Fruit fly (Drosophila melanogaster) whole organism, adult: ENCODE results near the gene CG4291.

Source experiments
- CG11617 ChIP-seq: fragments of 200-800 bp; sonication (Bioruptor generic); optimal IDR thresholded peaks from 2 replicates; lab custom pipeline; 2017; ENCODE audit warnings: mild to moderate bottlenecking, missing biosample characterization, missing genetic modification reagents, missing genetic modification characterization
- CG12768 ChIP-seq: fragments of 200-800 bp; sonication (Bioruptor generic); optimal IDR thresholded peaks from 2 replicates; lab custom pipeline; 2017; ENCODE audit warnings: missing biosample characterization, missing genetic modification characterization, mild to moderate bottlenecking, moderate library complexity, missing genetic modification reagents
- CG14711 ChIP-seq: fragments of 200-800 bp; sonication (Bioruptor generic); optimal IDR thresholded peaks from 2 replicates; lab custom pipeline; 2018; ENCODE audit warnings: missing biosample characterization, mild to moderate bottlenecking, missing genetic modification characterization, moderate library complexity
- CG1620 ChIP-seq: fragments of 200-800 bp; sonication (Bioruptor generic); optimal IDR thresholded peaks from 2 replicates; lab custom pipeline; 2016; ENCODE audit warnings: missing biosample characterization, missing genetic modification characterization
- CG33017 ChIP-seq: fragments of 200-800 bp; sonication (Bioruptor generic); optimal IDR thresholded peaks from 2 replicates; lab custom pipeline; 2018; ENCODE audit warnings: missing biosample characterization, mild to moderate bottlenecking, missing genetic modification characterization, moderate library complexity
- CG5204 ChIP-seq: fragments of 200-800 bp; sonication (Bioruptor generic); optimal IDR thresholded peaks from 2 replicates; lab custom pipeline; 2016; ENCODE audit warnings: missing biosample characterization, missing genetic modification characterization
- CG7045 ChIP-seq: fragments of 200-800 bp; sonication (Bioruptor generic); optimal IDR thresholded peaks from 2 replicates; lab custom pipeline; 2017; ENCODE audit warnings: missing biosample characterization, mild to moderate bottlenecking, missing genetic modification characterization
- CG7101 ChIP-seq: fragments of 200-800 bp; sonication (Bioruptor generic); optimal IDR thresholded peaks from 2 replicates; lab custom pipeline; 2018; ENCODE audit warnings: missing biosample characterization, mild to moderate bottlenecking, missing genetic modification characterization, moderate library complexity
- Clk ChIP-seq: fragments of 200-800 bp; sonication (Bioruptor generic); optimal IDR thresholded peaks from 2 replicates; lab custom pipeline; 2017; ENCODE audit warnings: missing biosample characterization, missing genetic modification characterization
- Crg-1 ChIP-seq: fragments of 200-800 bp; sonication (Bioruptor generic); optimal IDR thresholded peaks from 2 replicates; lab custom pipeline; 2016; ENCODE audit warnings: missing biosample characterization, missing genetic modification characterization
- Hr96 ChIP-seq: fragments of 200-800 bp; sonication (Bioruptor generic); optimal IDR thresholded peaks from 2 replicates; lab custom pipeline; 2016; ENCODE audit warnings: missing biosample characterization, missing genetic modification characterization
- Mnt ChIP-seq: fragments of 200-800 bp; sonication (Bioruptor generic); optimal IDR thresholded peaks from 2 replicates; lab custom pipeline; 2016; ENCODE audit warnings: missing biosample characterization, mild to moderate bottlenecking, missing genetic modification characterization
- bab1 ChIP-seq: fragments of 200-800 bp; sonication (Bioruptor generic); optimal IDR thresholded peaks from 3 replicates; lab custom pipeline; 2019; ENCODE audit warnings: missing biosample characterization, mild to moderate bottlenecking, missing genetic modification characterization, moderate library complexity
- cic ChIP-seq: fragments of 200-800 bp; sonication (Bioruptor generic); optimal IDR thresholded peaks from 2 replicates; lab custom pipeline; 2017; ENCODE audit warnings: missing biosample characterization, mild to moderate bottlenecking, missing genetic modification characterization, moderate library complexity
- cnc ChIP-seq, 2 experiments: fragments of >200 bp; optimal IDR thresholded peaks; 2 replicates each; lab custom pipeline; 2017
- kay ChIP-seq: fragments of 200-800 bp; sonication (Bioruptor generic); peaks from one replicate; lab custom pipeline; 2016; ENCODE audit warnings: missing biosample characterization, missing genetic modification characterization, borderline replicate concordance
- ovo ChIP-seq: fragments of 200-800 bp; sonication (Bioruptor generic); optimal IDR thresholded peaks from 2 replicates; lab custom pipeline; 2016; ENCODE audit warnings: missing biosample characterization, missing genetic modification characterization
- pad ChIP-seq: fragments of 200-800 bp; sonication (Bioruptor generic); optimal IDR thresholded peaks from 3 replicates; lab custom pipeline; 2017; ENCODE audit warnings: missing biosample characterization, missing genetic modification characterization, mild to moderate bottlenecking, moderate library complexity, missing genetic modification reagents
- tj ChIP-seq: fragments of 200-800 bp; sonication (Bioruptor generic); optimal IDR thresholded peaks from 3 replicates; lab custom pipeline; 2017; ENCODE audit warnings: missing biosample characterization, mild to moderate bottlenecking, missing genetic modification characterization, moderate library complexity
- toe ChIP-seq: fragments of 200-800 bp; sonication (Bioruptor generic); optimal IDR thresholded peaks from 2 replicates; lab custom pipeline; 2016; ENCODE audit warnings: missing biosample characterization, missing genetic modification characterization

The CG4291 gene

DNA sequence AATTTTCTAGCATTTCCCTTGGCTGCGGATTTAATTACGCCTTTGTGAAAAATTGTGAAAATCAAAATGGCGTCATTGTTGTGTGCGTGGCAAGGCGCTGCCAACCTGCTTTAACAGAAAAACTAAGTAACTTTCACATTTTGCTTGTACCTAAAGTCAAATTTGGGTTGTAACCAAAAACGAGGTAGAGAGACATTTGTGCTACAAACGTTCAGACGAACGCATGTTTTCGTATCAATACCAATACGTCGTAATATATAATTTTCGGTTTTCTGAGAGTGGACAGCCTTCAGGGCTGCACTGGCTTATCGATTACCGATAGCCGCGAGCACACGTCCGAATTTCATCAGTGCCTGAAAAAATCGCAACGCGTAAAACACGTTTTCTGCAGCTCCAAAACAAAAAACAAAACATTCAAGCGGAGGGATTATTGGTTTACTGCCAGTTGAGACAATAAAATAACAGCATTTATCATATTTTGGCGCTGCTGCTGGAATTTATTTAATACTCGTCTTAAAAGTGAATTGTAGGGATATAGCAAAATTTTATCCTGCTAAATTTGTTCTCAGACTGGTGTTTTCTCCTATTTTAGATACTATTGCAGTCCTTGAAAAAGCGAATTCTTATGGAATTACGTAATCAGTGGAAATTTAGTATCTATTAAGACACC lies 18.4 kb upstream of the CG4291 start:
- TF ChIP-seq Crg-1 (GFP tag; lab: Kevin White, UChicago) (no peak), toe (GFP tag; lab: Kevin White, UChicago) (peak; percentile 57), CG11617 (GFP tag; lab: Kevin White, UChicago) (peak; percentile 68), pad (peak; percentile 42), CG1620 (GFP tag; lab: Kevin White, UChicago) (peak; percentile 51), cnc (optimal IDR thresholded peaks at IDR 0.05; lab: Kevin White, UChicago) (no peak), CG7101 (tag; lab: Kevin White, UChicago) (peak; percentile 52), bab1 (GFP tag; lab: Kevin White, UChicago) (peak; percentile 29), Clk (GFP tag; lab: Kevin White, UChicago) (peak; percentile 38), tj (GFP tag; lab: Kevin White, UChicago) (peak; percentile 9), CG5204 (GFP tag; lab: Kevin White, UChicago) (peak; percentile 63), CG33017 (tag; lab: Kevin White, UChicago) (no peak), cic (GFP tag; lab: Kevin White, UChicago) (peak; percentile 0), ovo (no peak), CG7045 (GFP tag; lab: Kevin White, UChicago) (peak; percentile 65), CG12768 (GFP tag; lab: Kevin White, UChicago) (peak; percentile 46), Hr96 (GFP tag; lab: Kevin White, UChicago) (peak; percentile 77), kay (GFP tag; lab: Kevin White, UChicago) (no peak), Mnt (GFP tag; lab: Kevin White, UChicago) (peak; percentile 50), CG14711 (tag; lab: Kevin White, UChicago) (no peak)

DNA sequence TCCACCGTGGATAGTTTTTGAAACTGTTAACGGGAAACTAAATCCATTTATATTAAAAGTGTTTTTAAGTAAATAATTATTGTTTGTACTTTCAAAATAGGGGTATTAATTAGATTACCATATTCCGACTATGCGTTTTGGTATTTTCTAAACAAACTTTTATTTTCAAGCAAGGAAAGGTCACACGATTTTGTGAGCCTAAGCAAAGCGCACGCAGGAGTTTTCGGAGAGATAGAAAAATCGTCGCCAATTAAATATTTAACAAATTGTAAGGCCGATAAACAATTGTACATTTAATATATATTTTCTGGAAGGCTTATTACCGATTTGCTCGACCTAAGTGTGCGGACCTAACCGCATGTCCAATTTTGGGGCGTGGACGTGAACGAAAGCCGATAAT lies 17.8 kb upstream of the CG4291 start, which contains the start of gene PNUTS:
Gene PNUTS (plus strand): TSS at position 181 of the 400 bp plus-strand sequence.
- TF ChIP-seq tj (GFP tag; lab: Kevin White, UChicago) (no peak), CG7101 (tag; lab: Kevin White, UChicago) (no peak), Crg-1 (GFP tag; lab: Kevin White, UChicago) (no peak)

DNA sequence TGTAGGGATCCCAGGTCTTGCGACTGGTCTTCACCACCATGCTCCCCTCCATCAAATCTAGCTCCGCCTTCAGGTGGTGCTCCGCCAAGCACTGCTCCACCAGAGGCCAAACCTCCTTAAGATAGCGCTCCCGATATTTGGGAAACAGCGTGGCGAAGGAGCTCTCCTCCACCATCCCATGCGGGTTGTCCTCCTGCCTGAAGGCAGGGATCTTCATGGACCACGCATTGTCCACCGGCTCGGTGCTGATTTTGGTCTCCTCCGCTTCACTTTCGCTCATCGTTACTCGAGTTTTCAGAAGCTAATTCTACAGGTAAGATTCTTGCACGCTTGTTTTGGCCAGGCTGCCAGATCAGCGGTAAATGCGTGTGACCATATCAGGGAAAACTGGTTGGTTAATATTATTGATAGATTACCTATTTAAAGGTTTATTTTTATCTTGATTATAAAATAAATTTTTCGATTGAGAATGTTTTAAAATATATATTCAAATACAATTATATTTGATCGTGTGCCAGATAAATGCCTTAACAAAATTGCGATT lies 17.0 kb upstream of the CG4291 start, which contains the start of gene dbe:
Gene dbe (minus strand): TSS at position 361 of the 544 bp plus-strand sequence.
- peak; percentile 7 for TF ChIP-seq CG7101 (tag; lab: Kevin White, UChicago)
- TF ChIP-seq cic (GFP tag; lab: Kevin White, UChicago), result no peak
- no peak for TF ChIP-seq CG11617 (GFP tag; lab: Kevin White, UChicago)
- TF ChIP-seq bab1 (GFP tag; lab: Kevin White, UChicago), result peak; percentile 1
- TF ChIP-seq cnc (optimal IDR thresholded peaks at IDR 0.05; lab: Kevin White, UChicago), result no peak
- peak; percentile 18 for TF ChIP-seq CG33017 (tag; lab: Kevin White, UChicago)
- no peak for TF ChIP-seq CG7045 (GFP tag; lab: Kevin White, UChicago)
- peak; percentile 24 for TF ChIP-seq CG14711 (tag; lab: Kevin White, UChicago)
- no peak for TF ChIP-seq tj (GFP tag; lab: Kevin White, UChicago)
- TF ChIP-seq ovo, result no peak
- TF ChIP-seq Clk (GFP tag; lab: Kevin White, UChicago), result no peak
- TF ChIP-seq CG5204 (GFP tag; lab: Kevin White, UChicago), result no peak
- TF ChIP-seq Hr96 (GFP tag; lab: Kevin White, UChicago), result no peak
- TF ChIP-seq Mnt (GFP tag; lab: Kevin White, UChicago), result peak; percentile 55

DNA sequence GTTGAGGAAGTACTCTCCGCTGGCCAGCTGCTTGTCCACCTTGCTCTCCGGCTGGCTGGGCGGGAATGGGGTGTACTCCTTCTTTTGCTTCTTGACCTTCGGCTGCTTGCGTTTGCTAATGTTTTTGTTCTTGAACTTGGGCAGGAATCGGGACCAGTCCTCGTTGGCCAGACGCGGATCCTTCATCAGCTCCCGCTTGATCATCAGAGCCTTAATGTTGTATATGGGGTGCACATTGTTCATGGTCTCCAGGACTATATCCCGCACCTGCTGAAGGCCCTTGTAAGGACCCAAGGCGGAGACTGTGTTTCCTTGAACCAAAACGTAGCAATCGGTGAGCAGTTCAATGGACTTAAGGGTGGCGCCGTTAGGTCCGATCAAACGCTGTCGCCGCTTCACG lies 16.4 kb upstream of the CG4291 start:
- TF ChIP-seq Mnt (GFP tag; lab: Kevin White, UChicago) (no peak), CG7101 (tag; lab: Kevin White, UChicago) (no peak), toe (GFP tag; lab: Kevin White, UChicago) (no peak), CG12768 (GFP tag; lab: Kevin White, UChicago) (no peak), cic (GFP tag; lab: Kevin White, UChicago) (no peak), CG7045 (GFP tag; lab: Kevin White, UChicago) (no peak), CG33017 (tag; lab: Kevin White, UChicago) (no peak), kay (GFP tag; lab: Kevin White, UChicago) (no peak), Hr96 (GFP tag; lab: Kevin White, UChicago) (no peak), pad (no peak), cnc (optimal IDR thresholded peaks at IDR 0.05; lab: Kevin White, UChicago) (no peak), CG5204 (GFP tag; lab: Kevin White, UChicago) (no peak), Clk (GFP tag; lab: Kevin White, UChicago) (no peak), ovo (no peak), CG14711 (tag; lab: Kevin White, UChicago) (no peak)

DNA sequence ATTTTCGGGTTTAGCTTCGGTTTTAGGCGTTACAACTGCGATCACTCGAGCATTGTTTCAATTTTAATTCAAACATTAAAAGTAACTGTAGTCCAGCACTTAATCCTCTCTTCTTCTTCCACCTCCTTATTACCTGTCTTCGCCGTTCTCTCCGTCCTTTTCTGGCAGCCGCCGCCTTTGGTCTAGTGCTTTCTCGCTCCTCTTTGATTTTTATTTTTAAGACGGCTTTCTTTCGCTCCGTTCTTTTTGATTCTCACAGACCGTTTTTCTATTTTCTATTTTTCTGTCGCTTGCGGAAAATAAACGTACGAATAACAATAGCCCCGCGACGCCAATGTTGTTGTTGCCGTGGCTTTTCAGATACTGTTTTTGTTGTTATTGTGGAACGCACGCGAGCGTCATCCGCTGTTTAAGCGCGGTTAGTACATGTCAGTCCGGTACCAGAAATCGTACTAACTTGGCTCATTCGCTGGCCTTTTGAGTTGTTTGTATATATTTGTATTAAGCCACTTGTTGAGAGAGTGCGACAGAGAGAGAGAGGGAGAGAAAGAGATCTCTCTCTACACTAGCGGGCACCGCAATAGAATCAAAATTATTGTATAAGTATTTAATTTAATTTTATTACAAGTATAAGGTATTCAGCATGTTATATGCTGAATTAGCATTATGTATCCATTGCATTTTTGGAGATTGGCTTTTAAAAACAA lies 15.5 kb upstream of the CG4291 start, which contains the start of gene aru:
Gene aru (minus strand): TSS at position 456 of the 707 bp plus-strand sequence.
- TF ChIP-seq CG14711 (tag; lab: Kevin White, UChicago) (peak; percentile 15), pad (no peak), CG1620 (GFP tag; lab: Kevin White, UChicago) (peak; percentile 25), ovo (no peak), Mnt (GFP tag; lab: Kevin White, UChicago) (peak; percentile 50), bab1 (GFP tag; lab: Kevin White, UChicago) (peak; percentile 41), Crg-1 (GFP tag; lab: Kevin White, UChicago) (no peak), CG33017 (tag; lab: Kevin White, UChicago) (no peak), cnc (optimal IDR thresholded peaks at IDR 0.05; lab: Kevin White, UChicago) (no peak), Clk (GFP tag; lab: Kevin White, UChicago) (no peak), cic (GFP tag; lab: Kevin White, UChicago) (no peak), CG5204 (GFP tag; lab: Kevin White, UChicago) (no peak), Hr96 (GFP tag; lab: Kevin White, UChicago) (no peak), CG11617 (GFP tag; lab: Kevin White, UChicago) (no peak), CG12768 (GFP tag; lab: Kevin White, UChicago) (no peak), CG7101 (tag; lab: Kevin White, UChicago) (no peak), kay (GFP tag; lab: Kevin White, UChicago) (no peak), tj (GFP tag; lab: Kevin White, UChicago) (peak; percentile 10)
